Fruit fly (Drosophila melanogaster) whole organism, embryonic: ENCODE data around the gene Ccz1.

Experiments used
- Bgb ChIP-seq: fragments of 200-800 bp; sonication (Bioruptor generic); IDR thresholded peaks from 2 replicates; pipeline ENCODE4 v1.3.6; 2022; ENCODE audit warnings: missing biosample characterization, missing genetic modification characterization; ENCODE audit not compliant: partially characterized antibody
- CG10147 ChIP-seq: fragments of 200-800 bp; sonication (Bioruptor generic); optimal IDR thresholded peaks from 2 replicates; lab custom pipeline; 2019; ENCODE audit warnings: missing biosample characterization, mild to moderate bottlenecking, missing genetic modification characterization, moderate library complexity
- CG10274 ChIP-seq: fragments of 200-800 bp; sonication (Bioruptor generic); optimal IDR thresholded peaks from 3 replicates; lab custom pipeline; 2017; ENCODE audit warnings: missing biosample characterization, mild to moderate bottlenecking, missing genetic modification characterization
- CG11456 ChIP-seq: fragments of 200-800 bp; sonication (Bioruptor generic); IDR thresholded peaks from 3 replicates; pipeline ENCODE4 v1.3.6; 2022; ENCODE audit warnings: missing biosample characterization, missing genetic modification characterization
- CG11695 ChIP-seq: fragments of 200-800 bp; sonication (Bioruptor generic); IDR thresholded peaks from 3 replicates; pipeline ENCODE4 v1.3.6; 2022; ENCODE audit warnings: missing biosample characterization, missing genetic modification characterization
- CG12236 ChIP-seq: fragments of 200-800 bp; sonication (Bioruptor generic); optimal IDR thresholded peaks from 2 replicates; lab custom pipeline; 2016; ENCODE audit warnings: missing biosample characterization, missing genetic modification characterization
- CG12769 ChIP-seq: fragments of 200-800 bp; sonication (Bioruptor generic); optimal IDR thresholded peaks from 2 replicates; lab custom pipeline; 2019; ENCODE audit warnings: missing biosample characterization, mild to moderate bottlenecking, missing genetic modification characterization, moderate library complexity
- CG12942 ChIP-seq: fragments of 200-800 bp; sonication (Bioruptor generic); optimal IDR thresholded peaks from 3 replicates; lab custom pipeline; 2016; ENCODE audit warnings: missing biosample characterization, missing genetic modification characterization
- CG15479 ChIP-seq: fragments of 200-800 bp; sonication (Bioruptor generic); optimal IDR thresholded peaks from 3 replicates; lab custom pipeline; 2019; ENCODE audit warnings: missing biosample characterization, mild to moderate bottlenecking, missing genetic modification characterization, moderate library complexity
- CG16779 ChIP-seq: fragments of 200-800 bp; sonication (Bioruptor generic); IDR thresholded peaks from 2 replicates; pipeline ENCODE4 v1.3.6; 2022; ENCODE audit warnings: missing biosample characterization, missing genetic modification characterization
- CG18011 ChIP-seq: fragments of 200-800 bp; sonication (Bioruptor generic); optimal IDR thresholded peaks from 2 replicates; lab custom pipeline; 2017; ENCODE audit warnings: missing biosample characterization, missing genetic modification characterization, mild to moderate bottlenecking, moderate library complexity, missing genotype
- CG2199 ChIP-seq: fragments of 200-800 bp; sonication (Bioruptor generic); IDR thresholded peaks from 3 replicates; pipeline ENCODE4 v1.3.6; 2022; ENCODE audit warnings: missing biosample characterization, missing genetic modification characterization
- CG3065 ChIP-seq: fragments of 200-800 bp; sonication (Bioruptor generic); optimal IDR thresholded peaks from 2 replicates; lab custom pipeline; 2016; ENCODE audit warnings: missing biosample characterization, missing genetic modification characterization
- CG31441 ChIP-seq: fragments of 200-800 bp; sonication (Bioruptor generic); IDR thresholded peaks from 2 replicates; pipeline ENCODE4 v1.3.6; 2022; ENCODE audit warnings: missing biosample characterization, missing genetic modification characterization
- CG34376 ChIP-seq: fragments of 200-800 bp; sonication (Bioruptor generic); optimal IDR thresholded peaks from 2 replicates; lab custom pipeline; 2018; ENCODE audit warnings: missing biosample characterization, mild to moderate bottlenecking, missing genetic modification characterization
- CG3726 ChIP-seq: fragments of 200-800 bp; sonication (Bioruptor generic); IDR thresholded peaks from 3 replicates; pipeline ENCODE4, ENCODE4 v1.3.6; 2022; ENCODE audit warnings: missing biosample characterization, missing genetic modification characterization
- CG4730 ChIP-seq: fragments of 200-800 bp; sonication (Bioruptor generic); IDR thresholded peaks from 2 replicates; pipeline ENCODE4 v1.3.6; 2022; ENCODE audit warnings: missing biosample characterization, missing genetic modification characterization
- CG4854 ChIP-seq: fragments of 200-800 bp; sonication (Bioruptor generic); optimal IDR thresholded peaks from 2 replicates; lab custom pipeline; 2016; ENCODE audit warnings: missing biosample characterization, missing genetic modification characterization, inconsistent platforms
- CG6813 ChIP-seq: fragments of 200-800 bp; sonication (Bioruptor generic); optimal IDR thresholded peaks from 2 replicates; lab custom pipeline; 2017; ENCODE audit warnings: missing biosample characterization, missing genetic modification characterization, mild to moderate bottlenecking, moderate library complexity, missing genetic modification reagents
- CG7987 ChIP-seq: fragments of 200-800 bp; sonication (Bioruptor generic); optimal IDR thresholded peaks from 2 replicates; lab custom pipeline; 2018; ENCODE audit warnings: missing biosample characterization, mild to moderate bottlenecking, missing genetic modification characterization, moderate library complexity
- CG8478 ChIP-seq: fragments of >200 bp; optimal IDR thresholded peaks from 2 replicates; lab custom pipeline; 2018
- Dek ChIP-seq: fragments of 200-800 bp; sonication (Bioruptor generic); optimal IDR thresholded peaks from 3 replicates; lab custom pipeline; 2019; ENCODE audit warnings: missing biosample characterization, mild to moderate bottlenecking, missing genetic modification characterization, moderate library complexity
- Doc2 ChIP-seq: fragments of 200-800 bp; sonication (Bioruptor generic); IDR thresholded peaks from 2 replicates; pipeline ENCODE4 v1.3.6; 2022; ENCODE audit warnings: missing biosample characterization, missing genetic modification characterization
- E2f1 ChIP-seq: fragments of 200-800 bp; sonication (Bioruptor generic); IDR thresholded peaks from 2 replicates; pipeline ENCODE4 v1.3.6; 2022; ENCODE audit warnings: missing biosample characterization, missing genetic modification characterization
- Hand ChIP-seq: fragments of 200-800 bp; sonication (Bioruptor generic); optimal IDR thresholded peaks from 2 replicates; lab custom pipeline; 2017; ENCODE audit warnings: mild to moderate bottlenecking, missing biosample characterization, missing genetic modification reagents, missing genetic modification characterization
- Max ChIP-seq: fragments of 200-800 bp; sonication (Bioruptor generic); optimal IDR thresholded peaks from 2 replicates; lab custom pipeline; 2016; ENCODE audit warnings: missing biosample characterization, mild to moderate bottlenecking, missing genetic modification characterization
- Med ChIP-seq: fragments of 200-800 bp; sonication (Bioruptor generic); peaks from one replicate; lab custom pipeline; 2016; ENCODE audit warnings: missing biosample characterization, missing genetic modification characterization, mild to moderate bottlenecking, inconsistent platforms, moderate library complexity
- Mrtf ChIP-seq: fragments of 200-800 bp; sonication (Bioruptor generic); IDR thresholded peaks from 3 replicates; pipeline ENCODE4 v1.3.6; 2022; ENCODE audit warnings: missing biosample characterization, missing genetic modification characterization
- Myb ChIP-seq: fragments of 200-800 bp; sonication (Bioruptor generic); optimal IDR thresholded peaks from 2 replicates; lab custom pipeline; 2016; ENCODE audit warnings: missing biosample characterization, missing genetic modification characterization
- NC2α ChIP-seq: fragments of 200-800 bp; sonication (Bioruptor generic); optimal IDR thresholded peaks from 2 replicates; lab custom pipeline; 2016; ENCODE audit warnings: missing biosample characterization, missing genetic modification characterization
- NC2β ChIP-seq: fragments of 200-800 bp; sonication (Bioruptor generic); optimal IDR thresholded peaks from 2 replicates; lab custom pipeline; 2016; ENCODE audit warnings: missing biosample characterization, missing genetic modification characterization
- Sin3A ChIP-seq: fragments of >200 bp; optimal IDR thresholded peaks from 2 replicates; lab custom pipeline; 2018
- Sox100B ChIP-seq: fragments of 200-800 bp; sonication (Bioruptor generic); optimal IDR thresholded peaks from 3 replicates; lab custom pipeline; 2018; ENCODE audit warnings: missing biosample characterization, mild to moderate bottlenecking, missing genetic modification characterization
- Sry-δ ChIP-seq: fragments of 200-800 bp; sonication (Bioruptor generic); optimal IDR thresholded peaks from 2 replicates; lab custom pipeline; 2016; ENCODE audit warnings: missing biosample characterization, missing genetic modification characterization
- Stat92E ChIP-seq, 3 experiments: fragments of >200 bp in 2 of 3; fragments of 200-800 bp in 1 of 3; sonication (Bioruptor generic) in 1 of 3; optimal IDR thresholded peaks; 2 replicates each; lab custom pipeline; 2017 to 2019; ENCODE audit warnings: missing biosample characterization in 3 of 3, missing genetic modification characterization in 3 of 3, mild to moderate bottlenecking in 1 of 3, moderate library complexity in 1 of 3
- ara ChIP-seq: fragments of 200-800 bp; sonication (Bioruptor generic); IDR thresholded peaks from 2 replicates; pipeline ENCODE4 v1.3.6; 2022; ENCODE audit warnings: missing biosample characterization, missing genetic modification characterization
- cato ChIP-seq: fragments of 200-800 bp; sonication (Bioruptor generic); optimal IDR thresholded peaks from 2 replicates; lab custom pipeline; 2016; ENCODE audit warnings: missing biosample characterization, missing genetic modification characterization, borderline replicate concordance
- ci ChIP-seq: fragments of 200-800 bp; sonication (Bioruptor generic); IDR thresholded peaks from 3 replicates; pipeline ENCODE4 v1.3.6; 2022; ENCODE audit warnings: missing biosample characterization, missing genetic modification characterization
- dati ChIP-seq: fragments of 200-800 bp; sonication (Bioruptor generic); IDR thresholded peaks from 2 replicates; pipeline ENCODE4 v1.3.6; 2022; ENCODE audit warnings: missing biosample characterization, missing genetic modification characterization
- dpn ChIP-seq, 2 experiments: fragments of 200-800 bp; sonication (Bioruptor generic); optimal IDR thresholded peaks; 3 replicates each; lab custom pipeline; 2016; ENCODE audit warnings: missing biosample characterization in 2 of 2, missing genetic modification characterization in 2 of 2
- fd96Cb ChIP-seq: fragments of 200-800 bp; sonication (Bioruptor generic); optimal IDR thresholded peaks from 2 replicates; lab custom pipeline; 2018; ENCODE audit warnings: missing biosample characterization, mild to moderate bottlenecking, missing genetic modification characterization, moderate library complexity
- gro ChIP-seq: fragments of 200-800 bp; sonication (Bioruptor generic); optimal IDR thresholded peaks from 2 replicates; lab custom pipeline; 2016; ENCODE audit warnings: missing biosample characterization, missing genetic modification characterization
- hbn ChIP-seq: fragments of 200-800 bp; sonication (Bioruptor generic); IDR thresholded peaks from 2 replicates; pipeline ENCODE4 v1.3.6; 2022; ENCODE audit warnings: missing biosample characterization, missing genetic modification characterization; ENCODE audit not compliant: partially characterized antibody
- jing ChIP-seq: fragments of 200-800 bp; sonication (Bioruptor generic); optimal IDR thresholded peaks from 2 replicates; lab custom pipeline; 2018; ENCODE audit warnings: missing biosample characterization, mild to moderate bottlenecking, missing genetic modification characterization
- knrl ChIP-seq: fragments of 200-800 bp; sonication (Bioruptor generic); IDR thresholded peaks from 3 replicates; pipeline ENCODE4 v1.3.6; 2022; ENCODE audit warnings: missing biosample characterization, missing genetic modification characterization; ENCODE audit not compliant: partially characterized antibody
- lilli ChIP-seq: fragments of 200-800 bp; sonication (Bioruptor generic); optimal IDR thresholded peaks from 3 replicates; lab custom pipeline; 2016; ENCODE audit warnings: missing biosample characterization, missing genetic modification characterization
- pita ChIP-seq: fragments of 200-800 bp; sonication (Bioruptor generic); optimal IDR thresholded peaks from 2 replicates; lab custom pipeline; 2017; ENCODE audit warnings: missing biosample characterization, mild to moderate bottlenecking, missing genetic modification characterization
- run ChIP-seq: fragments of 200-800 bp; sonication (Bioruptor generic); optimal IDR thresholded peaks from 3 replicates; lab custom pipeline; 2018; ENCODE audit warnings: missing biosample characterization, mild to moderate bottlenecking, missing genetic modification characterization
- so ChIP-seq: fragments of 200-800 bp; sonication (Bioruptor generic); IDR thresholded peaks from 3 replicates; pipeline ENCODE4 v1.3.6; 2022; ENCODE audit warnings: missing biosample characterization, missing genetic modification characterization
- toy ChIP-seq: fragments of 200-800 bp; sonication (Bioruptor generic); IDR thresholded peaks from 2 replicates; pipeline ENCODE4 v1.3.6; 2022; ENCODE audit warnings: missing biosample characterization, missing genetic modification characterization
- twi ChIP-seq: fragments of 200-800 bp; optimal IDR thresholded peaks from 2 replicates; lab custom pipeline; 2019; ENCODE audit warnings: missing biosample characterization, mild to moderate bottlenecking, missing genetic modification characterization, moderate library complexity
- zen2 ChIP-seq: fragments of 200-800 bp; sonication (Bioruptor generic); IDR thresholded peaks from 3 replicates; pipeline ENCODE4 v1.3.6; 2022; ENCODE audit warnings: missing biosample characterization, missing genetic modification characterization; ENCODE audit not compliant: partially characterized antibody

Gene Ccz1

dm6 chr3L:3898978-3899377, at the start of gene Ccz1 (continued):
- TF ChIP-seq NC2α (GFP tag; lab: Kevin White, UChicago) (peak; percentile 49), toy (GFP tag; lab: Robert Waterston, UW) (no peak), twi (tag; lab: Kevin White, UChicago) (peak; percentile 39), Sox100B (GFP tag; lab: Kevin White, UChicago) (peak; percentile 61), run (tag; lab: Kevin White, UChicago) (no peak), lilli (peak; percentile 61), CG6813 (GFP tag; lab: Kevin White, UChicago) (peak; percentile 37), NC2β (GFP tag; lab: Kevin White, UChicago) (peak; percentile 86), CG12769 (tag; lab: Kevin White, UChicago) (peak; percentile 70), pita (GFP tag; lab: Kevin White, UChicago) (no peak), fd96Cb (tag; lab: Kevin White, UChicago) (peak; percentile 13), so (no peak), CG4730 (GFP tag; lab: Robert Waterston, UW) (no peak), Stat92E (GFP tag; optimal IDR thresholded peaks at IDR 0.05; lab: Kevin White, UChicago) (no peak), Hand (GFP tag; lab: Kevin White, UChicago) (no peak), zen2 (no peak), Sin3A (no peak), ara (GFP tag; lab: Robert Waterston, UW) (no peak), CG31441 (GFP tag; lab: Robert Waterston, UW) (no peak), dati (GFP tag; lab: Robert Waterston, UW) (no peak), Doc2 (GFP tag; lab: Robert Waterston, UW) (no peak), E2f1 (no peak), Dek (peak; percentile 34), CG3065 (GFP tag; lab: Kevin White, UChicago) (peak; percentile 42), CG11695 (GFP tag; lab: Robert Waterston, UW) (no peak), CG10147 (GFP tag; lab: Kevin White, UChicago) (no peak), Myb (peak; percentile 53), cato (GFP tag; lab: Kevin White, UChicago) (peak; percentile 72), knrl (GFP tag; lab: Robert Waterston, UW) (no peak), CG7987 (peak; percentile 79), CG15479 (no peak), Bgb (no peak), gro (peak; percentile 57), CG18011 (GFP tag; lab: Kevin White, UChicago) (no peak), Max (peak; percentile 67), CG2199 (GFP tag; lab: Robert Waterston, UW) (no peak), jing (peak; percentile 6), ci (no peak), CG12942 (peak; percentile 67), Med (peak; percentile 95), Mrtf (no peak), CG12236 (peak; percentile 53), CG10274 (GFP tag; lab: Kevin White, UChicago) (no peak), CG11456 (GFP tag; lab: Robert Waterston, UW) (no peak), CG8478 (lab: Kevin White, UChicago) (no peak), CG4854 (peak; percentile 70), CG3726 (no peak), CG34376 (GFP tag; lab: Kevin White, UChicago) (peak; percentile 57), Sry-δ (GFP tag; lab: Kevin White, UChicago) (peak; percentile 52), dpn (GFP tag; optimal IDR thresholded peaks at IDR 0.05; lab: Kevin White, UChicago) (peak; percentile 33 to 77), hbn (no peak), CG16779 (GFP tag; lab: Robert Waterston, UW) (no peak)
